Fruit fly (Drosophila melanogaster): Measurements from ENCODE around the gene CG43288.

- no peak for TF ChIP-seq sna (GFP tag; IDR thresholded peaks at IDR 0.05; ENCODE audit: partially characterized antibody)
- no peak for TF ChIP-seq yki (optimal IDR thresholded peaks at IDR 0.05)
- no peak for TF ChIP-seq CG18599 (GFP tag; optimal IDR thresholded peaks at IDR 0.05)
- no peak for TF ChIP-seq usp (GFP tag; optimal IDR thresholded peaks at IDR 0.05)
- no peak for TF ChIP-seq gfzf (GFP tag; optimal IDR thresholded peaks at IDR 0.05)
- no peak for TF ChIP-seq E2f1 (GFP tag; IDR thresholded peaks at IDR 0.05)
- no peak for TF ChIP-seq zen (tag; optimal IDR thresholded peaks at IDR 0.05)
- TF ChIP-seq Hr39 (optimal IDR thresholded peaks at IDR 0.05) = no peak
- no peak for TF ChIP-seq fru (optimal IDR thresholded peaks at IDR 0.05)
- no peak for TF ChIP-seq CG11560 (tag; IDR thresholded peaks at IDR 0.05)
- no peak for TF ChIP-seq psq (GFP tag; optimal IDR thresholded peaks at IDR 0.05)
- no peak for TF ChIP-seq CG30403 (GFP tag; optimal IDR thresholded peaks at IDR 0.05)
These were observed 27.3 kb downstream of the CG43288 start for dm6 chrX:4240146-4240545.
